Fruit fly (Drosophila melanogaster): ENCODE results near the gene CG12723.
A peak's percentile ranks its signal among the peaks of the same experiment; 100 is the strongest.

CG12723 gene

DNA sequence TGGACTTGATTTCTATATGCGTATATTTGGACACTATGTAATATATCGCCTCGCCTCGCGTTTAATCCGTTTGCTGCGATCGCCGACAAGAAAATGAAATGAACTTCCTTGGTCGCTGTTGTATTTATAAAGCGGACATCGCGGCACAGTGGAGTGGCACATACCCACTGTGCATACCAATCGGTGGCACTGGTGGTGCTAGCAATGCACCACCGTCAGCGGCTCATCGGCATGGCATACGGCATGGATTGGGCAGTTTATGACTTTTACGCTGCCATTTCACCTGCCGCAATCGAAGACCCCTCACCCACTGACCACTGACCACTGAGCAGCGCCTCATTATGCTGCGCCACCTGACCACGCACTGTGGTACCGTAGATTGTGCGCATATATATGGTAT is at the start of gene CG12723:
TSS of gene CG12723 (minus strand) at position 101 of the 400 bp plus-strand sequence.
- no peak for TF ChIP-seq noc (tag; optimal IDR thresholded peaks at IDR 0.05)

dm6 chrX:13240812-13241211 is 49.1 kb upstream of the CG12723 start:
- TF ChIP-seq noc (tag; optimal IDR thresholded peaks at IDR 0.05): no peak

dm6 chrX:13238294-13238917 is 46.7 kb upstream of the CG12723 start:
- TF ChIP-seq noc (tag; optimal IDR thresholded peaks at IDR 0.05): no peak

DNA sequence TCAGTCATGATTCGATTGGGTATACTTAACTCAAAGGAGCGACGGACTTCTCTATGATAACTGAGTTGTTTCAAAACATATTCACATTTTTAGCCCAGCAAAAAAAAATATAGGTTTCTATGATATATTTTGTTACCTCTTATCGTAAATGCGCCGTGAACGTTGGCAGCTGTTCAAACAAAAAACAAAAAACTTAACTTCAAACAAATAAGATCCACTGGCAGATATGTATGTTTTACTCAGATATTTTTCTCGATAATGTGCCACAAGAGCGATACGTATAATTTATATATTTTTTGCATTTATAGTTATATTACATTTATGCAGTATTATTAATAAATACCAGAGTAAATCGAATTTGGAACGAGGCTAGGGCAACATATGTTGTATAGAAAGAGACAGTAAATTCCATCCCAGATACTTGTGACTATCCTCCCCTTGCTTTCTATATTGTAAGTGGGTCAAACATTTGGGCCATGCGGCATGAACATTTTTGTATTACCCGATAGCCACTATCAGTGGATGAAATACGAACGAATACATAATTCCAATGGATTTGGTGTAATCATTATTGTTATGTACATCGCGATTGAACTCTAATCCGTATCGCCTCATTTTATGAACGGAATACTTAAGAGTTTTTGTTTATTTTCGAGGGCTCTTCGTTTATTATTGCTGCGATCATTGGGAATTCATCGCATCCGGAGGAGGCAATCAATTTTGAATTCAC is 45.0 kb upstream of the CG12723 start, which contains the start of gene CG32639:
TSS of gene CG32639 (minus strand) at position 51 of the 730 bp plus-strand sequence.
- no peak for TF ChIP-seq noc (tag; optimal IDR thresholded peaks at IDR 0.05)

dm6 chrX:13234738-13235470 is 43.2 kb upstream of the CG12723 start:
- no peak for TF ChIP-seq noc (tag; optimal IDR thresholded peaks at IDR 0.05)

dm6 chrX:13233811-13234737 is 42.4 kb upstream of the CG12723 start:
- TF ChIP-seq noc (tag; optimal IDR thresholded peaks at IDR 0.05): peak; percentile 56

- TF ChIP-seq noc (tag; optimal IDR thresholded peaks at IDR 0.05): no peak
Observed at dm6 chrX:13232406-13233195, 40.9 kb upstream of the CG12723 start.

dm6 chrX:13230974-13231373 is 39.3 kb upstream of the CG12723 start:
- no peak for TF ChIP-seq noc (tag; optimal IDR thresholded peaks at IDR 0.05)

DNA sequence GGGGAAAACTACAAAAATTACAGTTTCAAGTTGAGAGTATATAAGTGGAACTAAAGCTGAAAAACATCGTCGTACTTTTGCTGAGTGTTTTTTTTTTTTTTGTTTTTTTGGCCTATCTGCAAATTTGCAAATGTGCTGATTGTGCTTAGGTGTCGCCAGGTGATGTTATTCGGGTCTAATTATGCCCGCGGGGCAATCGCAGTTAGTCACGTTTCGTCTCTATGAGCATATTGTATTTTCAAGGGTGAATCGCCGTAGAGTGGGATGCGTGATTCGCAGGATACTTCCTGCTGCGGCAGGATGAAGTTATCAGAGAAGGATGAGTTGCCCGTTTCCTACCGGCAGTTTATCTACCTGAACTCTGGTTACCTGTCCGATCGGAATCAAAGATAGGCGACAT is 38.1 kb upstream of the CG12723 start:
- no peak for TF ChIP-seq noc (tag; optimal IDR thresholded peaks at IDR 0.05)

DNA sequence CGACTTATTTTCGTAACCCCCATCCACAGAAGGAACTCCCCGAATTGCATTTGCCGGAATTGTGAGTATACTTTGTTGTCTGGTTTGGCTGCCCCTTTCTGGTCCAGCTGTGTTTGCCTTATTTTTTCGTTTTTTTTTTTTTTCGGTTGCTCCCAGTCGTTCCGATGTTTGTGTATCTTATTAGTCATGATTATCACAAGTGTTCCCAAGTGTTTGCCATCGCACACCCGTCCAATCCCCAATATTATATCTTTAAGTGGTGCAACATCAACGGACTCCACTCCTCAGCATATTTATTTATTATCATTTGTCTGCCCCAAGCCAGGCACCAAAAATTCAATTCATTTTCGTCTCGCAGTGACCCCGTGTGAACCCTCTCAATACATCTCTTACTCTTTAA is 37.5 kb upstream of the CG12723 start:
- no peak for TF ChIP-seq noc (tag; optimal IDR thresholded peaks at IDR 0.05)

DNA sequence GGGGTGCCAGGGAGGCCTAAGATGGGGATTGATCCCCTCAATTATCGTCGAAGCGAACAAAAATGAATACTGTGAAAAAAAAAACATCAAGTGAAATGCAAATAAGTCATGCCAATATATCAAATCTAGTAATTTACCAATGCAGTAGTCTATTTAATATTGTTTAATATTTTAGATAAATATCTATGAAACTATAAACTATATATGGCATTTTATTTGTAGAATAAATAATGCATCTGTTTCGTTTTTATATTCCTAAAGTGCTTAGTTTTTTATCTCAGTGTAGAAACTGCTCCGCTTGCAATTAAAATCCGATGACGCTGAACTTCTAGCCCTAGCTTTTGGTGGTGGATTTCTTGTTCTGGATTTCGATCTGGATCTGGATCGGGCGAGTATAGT is 36.5 kb upstream of the CG12723 start:
- TF ChIP-seq noc (tag; optimal IDR thresholded peaks at IDR 0.05): no peak

- TF ChIP-seq noc (tag; optimal IDR thresholded peaks at IDR 0.05): no peak
Observed at dm6 chrX:13227505-13228207, 36.0 kb upstream of the CG12723 start.

- no peak for TF ChIP-seq noc (tag; optimal IDR thresholded peaks at IDR 0.05)
Observed at dm6 chrX:13226478-13226877, 34.8 kb upstream of the CG12723 start.

dm6 chrX:13224846-13225245 is 33.2 kb upstream of the CG12723 start:
- TF ChIP-seq noc (tag; optimal IDR thresholded peaks at IDR 0.05): no peak

All from whole organism, larva.